Fruit fly (Drosophila melanogaster) S2 (cell line): Measurements from ENCODE around the gene Srg2.

Experiments
- CG8478 ChIP-seq: fragments of >200 bp; optimal IDR thresholded peaks from 2 replicates; lab custom pipeline; 2018
- CTCF ChIP-seq, 2 experiments: fragments of >200 bp; optimal IDR thresholded peaks; 2 replicates each; lab custom pipeline; 2018

The Srg2 gene

DNA sequence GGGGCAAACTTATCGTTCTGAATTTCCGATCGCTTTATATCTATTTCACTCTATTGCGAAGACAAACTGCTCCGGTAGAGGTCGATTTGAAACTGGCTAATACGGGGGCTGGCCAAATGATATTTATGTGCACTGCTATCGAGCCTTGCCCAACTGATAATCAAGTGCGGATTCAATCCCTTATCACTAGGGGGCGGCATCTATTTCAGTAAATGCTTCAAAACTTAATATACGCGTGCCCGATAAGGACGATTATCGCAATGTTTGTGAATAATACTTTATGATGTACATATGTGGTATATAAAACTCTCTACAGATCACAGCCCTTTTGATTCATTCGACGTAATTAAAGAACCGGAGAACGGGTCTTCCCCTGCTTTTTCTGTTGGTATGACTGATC is at the start of gene Srg2:
TSS of gene Srg2 (minus strand) at position 101 of the 400 bp plus-strand sequence.
- no peak for TF ChIP-seq CTCF (optimal IDR thresholded peaks at IDR 0.05; lab: Kevin White, UChicago)
- TF ChIP-seq CG8478 (lab: Kevin White, UChicago): no peak

DNA sequence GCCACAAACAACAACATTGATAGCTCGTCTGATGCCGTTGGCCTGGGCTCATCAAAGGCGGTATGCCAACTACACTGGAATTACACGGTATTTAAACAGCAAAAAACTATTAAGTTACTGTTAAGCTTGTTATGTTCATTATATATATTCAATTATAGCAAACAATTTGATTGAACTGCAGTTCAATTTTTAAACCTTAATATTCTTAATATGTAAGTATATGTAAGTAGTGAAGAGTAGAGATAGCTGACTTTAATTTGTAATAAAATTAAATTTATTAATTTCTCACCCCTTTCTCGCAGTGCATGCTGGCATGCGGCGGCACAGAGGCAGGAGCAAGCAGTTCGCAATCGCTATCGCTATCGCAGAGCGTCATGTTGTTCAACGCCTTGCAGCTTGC is 12.5 kb upstream of the Srg2 start:
- no peak for TF ChIP-seq CG8478 (lab: Kevin White, UChicago)
- TF ChIP-seq CTCF (optimal IDR thresholded peaks at IDR 0.05; lab: Kevin White, UChicago): no peak

DNA sequence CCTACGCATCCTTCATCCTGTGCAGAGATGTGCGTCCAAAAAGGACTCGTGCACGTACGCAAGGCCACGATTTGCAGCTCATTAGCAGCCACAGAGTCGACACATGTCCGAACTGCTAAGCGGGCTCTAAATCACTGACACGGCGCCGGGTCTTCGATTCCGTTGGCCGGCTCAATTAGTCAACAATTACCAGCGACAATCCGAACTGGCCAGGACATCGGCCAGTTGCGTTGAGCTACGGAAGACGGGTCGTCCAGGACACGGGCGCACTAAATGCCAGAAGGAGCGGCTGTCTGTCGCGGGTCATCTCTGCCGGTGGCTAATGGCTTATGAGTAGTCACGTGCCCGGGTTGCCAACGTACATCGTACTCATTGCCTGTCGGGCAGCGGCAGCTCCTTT is 7.9 kb upstream of the Srg2 start:
- TF ChIP-seq CG8478 (lab: Kevin White, UChicago): no peak
- no peak for TF ChIP-seq CTCF (optimal IDR thresholded peaks at IDR 0.05; lab: Kevin White, UChicago)

DNA sequence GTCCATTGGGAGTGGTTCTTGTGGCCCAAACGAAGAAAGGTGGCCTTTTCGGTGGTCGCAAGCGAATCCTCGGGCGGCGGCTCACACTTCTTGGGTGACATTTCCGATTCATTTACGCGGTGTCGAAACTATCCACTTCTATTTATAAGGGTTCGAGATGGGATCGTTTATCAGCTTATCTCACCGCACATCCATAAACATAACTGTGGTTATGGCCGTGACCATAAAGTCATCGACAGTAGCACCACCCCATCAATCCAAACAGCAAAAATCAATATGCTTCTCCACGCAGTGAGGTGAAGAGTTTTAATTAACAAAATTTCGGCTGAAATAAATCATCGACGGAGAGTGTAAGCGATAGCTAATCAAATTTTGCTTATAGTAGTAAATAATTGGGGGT is 2.9 kb upstream of the Srg2 start, which contains the start of gene CG42826:
TSS of gene CG42826 (minus strand) at position 101 of the 400 bp plus-strand sequence.
- TF ChIP-seq CTCF (optimal IDR thresholded peaks at IDR 0.05; lab: Kevin White, UChicago) (no peak), CG8478 (lab: Kevin White, UChicago) (no peak)

DNA sequence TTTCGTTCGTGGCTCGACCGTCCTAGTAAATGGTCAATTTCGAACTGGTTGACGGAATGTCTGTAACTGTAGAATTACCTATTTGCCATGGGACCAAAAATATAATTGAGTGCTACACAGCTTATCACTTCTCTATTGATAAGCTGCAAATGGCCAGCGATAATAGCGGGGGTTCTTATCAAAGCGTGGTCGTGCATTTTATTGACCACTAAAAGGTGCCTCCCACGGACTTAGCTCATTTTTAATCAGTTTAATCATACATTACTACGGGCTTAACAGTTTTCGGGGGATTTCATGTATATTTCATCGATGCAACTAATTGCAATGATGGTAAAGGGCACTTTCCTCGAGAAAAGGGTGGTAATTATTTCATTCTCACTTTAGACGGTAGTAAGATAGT is 3.2 kb downstream of the Srg2 start, which contains the start of gene CG32054:
TSS of gene CG32054 (minus strand) at position 17 of the 400 bp plus-strand sequence.
- TF ChIP-seq CG8478 (lab: Kevin White, UChicago): no peak
- TF ChIP-seq CTCF (optimal IDR thresholded peaks at IDR 0.05; lab: Kevin White, UChicago): no peak

DNA sequence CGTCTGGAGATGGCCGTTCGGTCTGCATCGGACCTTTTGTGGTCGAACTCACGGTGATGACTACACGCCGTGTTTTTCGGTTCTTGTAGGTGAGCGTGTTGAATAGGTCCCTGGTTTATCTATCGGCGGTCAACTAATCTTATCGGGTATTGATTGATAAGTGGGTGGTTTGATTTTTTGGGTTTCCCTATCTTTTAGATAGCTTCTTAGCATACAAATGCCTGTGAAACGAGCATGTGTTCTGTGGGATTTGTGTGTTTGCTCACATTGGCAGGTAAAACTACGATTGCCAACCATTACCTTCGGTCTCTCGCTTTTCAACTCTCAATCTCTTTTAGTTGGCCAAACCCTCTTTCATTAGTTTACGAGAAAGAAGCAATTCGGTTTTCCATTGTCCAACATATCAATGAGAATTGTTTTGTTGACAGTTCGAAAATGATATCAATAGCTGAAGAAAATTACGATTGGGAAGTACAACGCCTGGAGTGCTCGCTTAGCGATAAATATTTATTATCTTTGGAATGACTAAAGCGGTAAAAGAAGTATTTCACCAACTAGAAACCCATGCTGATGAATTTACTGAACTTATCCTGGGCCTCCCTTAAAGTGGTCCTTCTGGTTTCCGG is 5.5 kb downstream of the Srg2 start, which contains the start of gene CG32053:
TSS of gene CG32053 (minus strand) at position 69 of the 626 bp plus-strand sequence.
- no peak for TF ChIP-seq CTCF (optimal IDR thresholded peaks at IDR 0.05; lab: Kevin White, UChicago)
- no peak for TF ChIP-seq CG8478 (lab: Kevin White, UChicago)

DNA sequence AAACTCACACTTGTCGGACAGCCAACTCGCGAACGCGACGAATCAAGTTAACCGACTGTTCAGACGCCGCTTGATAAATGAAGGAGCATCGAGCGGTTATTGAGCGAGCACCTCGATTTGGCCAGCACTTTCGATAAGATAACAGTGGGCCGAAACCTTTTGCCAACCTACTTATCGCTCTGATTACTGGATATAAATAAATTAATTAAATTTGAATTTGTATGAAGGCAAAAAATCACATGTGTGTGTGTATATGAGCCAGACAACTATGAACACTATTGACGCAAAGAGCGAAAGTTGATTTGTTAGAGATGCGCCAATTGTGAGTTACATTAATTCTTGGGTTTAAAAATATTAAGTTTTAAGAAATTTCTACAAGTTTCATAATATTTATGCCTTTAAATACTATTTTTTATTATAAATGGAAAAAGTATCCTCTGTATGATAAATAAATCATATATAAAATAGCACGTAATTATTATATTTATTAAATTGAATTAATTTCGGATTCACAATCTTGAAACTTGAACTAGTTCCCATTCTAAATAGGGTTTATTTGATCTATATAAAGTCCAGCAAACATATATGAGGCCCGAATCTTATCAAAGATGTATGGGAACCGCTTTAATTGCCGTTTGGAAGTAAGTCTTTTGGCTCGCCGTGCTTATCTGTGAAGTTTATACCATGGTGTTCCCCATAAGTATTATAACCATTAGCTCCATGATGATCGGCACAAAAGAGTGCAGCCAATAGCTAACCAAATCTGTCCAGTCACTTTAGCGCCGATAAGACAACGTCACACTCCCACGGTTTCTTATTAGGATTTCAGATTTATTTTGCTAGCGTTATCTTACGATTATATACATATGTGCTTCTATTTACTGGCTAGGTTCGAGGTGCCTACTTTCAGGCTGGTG is 8.3 kb downstream of the Srg2 start, which contains the start of gene CG14160:
TSS of gene CG14160 (minus strand) at position 51 of the 917 bp plus-strand sequence.
- TF ChIP-seq CG8478 (lab: Kevin White, UChicago): no peak
- no peak for TF ChIP-seq CTCF (optimal IDR thresholded peaks at IDR 0.05; lab: Kevin White, UChicago)

DNA sequence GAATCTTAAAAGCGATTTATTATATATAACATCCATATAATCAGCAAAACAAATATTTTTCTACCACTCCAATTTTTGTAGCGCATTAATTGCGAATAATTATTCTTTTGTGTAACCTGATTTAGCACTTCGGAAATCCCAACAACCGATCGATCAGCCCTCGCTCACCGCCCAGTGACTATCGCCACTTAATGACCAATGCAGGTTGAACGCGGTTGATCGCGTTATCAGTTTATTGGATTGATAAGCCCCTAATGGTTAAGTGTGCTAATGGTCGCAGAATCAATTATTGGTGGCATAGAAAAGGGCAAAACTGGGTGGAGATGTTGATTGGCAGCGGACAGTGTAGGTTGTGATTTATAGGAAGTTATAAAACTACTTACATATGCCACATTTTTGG is 9.5 kb downstream of the Srg2 start:
- TF ChIP-seq CTCF (optimal IDR thresholded peaks at IDR 0.05; lab: Kevin White, UChicago): no peak
- no peak for TF ChIP-seq CG8478 (lab: Kevin White, UChicago)

DNA sequence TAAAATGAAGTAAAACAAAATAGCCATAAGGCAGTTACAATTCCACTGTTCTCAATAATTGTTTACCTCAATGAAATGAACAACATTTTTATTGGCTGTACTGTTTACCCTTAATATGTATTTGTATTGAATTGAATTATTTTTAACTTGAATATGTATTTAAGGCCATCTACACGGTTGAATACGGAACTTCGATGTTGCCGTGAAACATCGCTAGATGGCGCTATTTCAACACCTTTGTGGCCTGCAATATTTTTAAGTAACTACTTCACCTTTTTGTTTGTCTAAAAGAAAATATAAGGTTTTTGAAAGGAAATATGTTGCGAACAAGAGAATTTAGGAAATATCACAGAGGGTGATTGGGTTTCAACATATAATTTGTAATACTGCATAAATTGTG is 19.4 kb downstream of the Srg2 start:
- TF ChIP-seq CTCF (optimal IDR thresholded peaks at IDR 0.05; lab: Kevin White, UChicago): peak; percentile 73 to 86
- no peak for TF ChIP-seq CG8478 (lab: Kevin White, UChicago)

DNA sequence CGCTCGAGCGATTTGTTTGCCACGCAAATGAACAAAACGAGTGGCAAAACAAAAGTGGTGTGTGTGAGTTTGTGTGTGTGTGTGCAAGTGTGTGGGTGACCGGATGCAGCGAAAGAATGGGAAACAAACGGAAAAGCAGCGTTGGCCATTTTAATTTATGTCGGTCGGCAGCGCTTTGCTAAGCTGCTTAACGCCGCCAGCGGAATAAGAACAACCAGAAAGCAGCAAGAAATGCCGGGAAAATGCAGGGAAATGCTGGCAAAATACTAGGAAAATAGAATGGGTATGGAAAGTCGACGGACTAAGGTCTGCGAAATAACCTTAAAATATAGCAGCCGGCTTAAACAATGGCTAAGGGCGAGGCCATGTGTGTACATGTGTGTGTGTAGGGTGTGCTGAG is 45.3 kb downstream of the Srg2 start:
- TF ChIP-seq CG8478 (lab: Kevin White, UChicago) (no peak), CTCF (optimal IDR thresholded peaks at IDR 0.05; lab: Kevin White, UChicago) (no peak)
